Worm (Caenorhabditis elegans) whole organism, young adult: Measurements from ENCODE around the gene C24H11.1.

Experiments used
- C06A6.2 ChIP-seq: fragments of 200-800 bp; sonication (Bioruptor generic); conservative IDR thresholded peaks from 2 replicates; pipeline ENCODE4 v1.3.6; 2022; ENCODE audit warnings: missing genetic modification characterization, missing compliant biosample characterization
- F10E7.11 ChIP-seq: sonication (generic microtip); optimal IDR thresholded peaks from 2 replicates; lab custom pipeline; 2017; ENCODE audit warnings: mild to moderate bottlenecking, missing genetic modification characterization, moderate library complexity, missing compliant biosample characterization
- F49E8.2 ChIP-seq: sonication (generic microtip); optimal IDR thresholded peaks from 3 replicates; lab custom pipeline; 2017; ENCODE audit warnings: missing genetic modification characterization, mild to moderate bottlenecking, missing compliant biosample characterization, antibody characterized with exemption, moderate library complexity; ENCODE audit not compliant: insufficient read depth
- Y53F4B.3 ChIP-seq: fragments of 200-800 bp; sonication (Bioruptor generic); IDR thresholded peaks from 2 replicates; pipeline ENCODE4 v1.3.6; 2022; ENCODE audit warnings: missing genetic modification reagents, missing genetic modification characterization, missing compliant biosample characterization
- ama-1 ChIP-seq, 3 experiments: fragments of 150-350 bp in 1 of 3; sonication (generic microtip) in 2 of 3; optimal IDR thresholded peaks; 2 replicates each; lab custom pipeline; 2014 to 2018; ENCODE audit warnings: missing biosample characterization in 2 of 3, missing genetic modification characterization in 2 of 3, missing genetic modification reagents in 2 of 3
- bed-1 ChIP-seq: fragments of 200-800 bp; sonication (Bioruptor generic); IDR thresholded peaks from 2 replicates; pipeline ENCODE4 v1.3.6; 2022; ENCODE audit warnings: missing genetic modification reagents, missing genetic modification characterization, missing compliant biosample characterization
- dpl-1 ChIP-seq: fragments of 150-350 bp; optimal IDR thresholded peaks from 2 replicates; lab custom pipeline; 2014; ENCODE audit warnings: missing biosample characterization, missing genetic modification reagents, missing genetic modification characterization
- efl-1 ChIP-seq: fragments of 150-350 bp; optimal IDR thresholded peaks from 2 replicates; lab custom pipeline; 2014; ENCODE audit warnings: missing biosample characterization, missing genetic modification reagents, missing genetic modification characterization
- nfya-1 ChIP-seq: sonication (generic microtip); optimal IDR thresholded peaks from 2 replicates; lab custom pipeline; 2017; ENCODE audit warnings: antibody characterized with exemption, missing compliant biosample characterization, missing genetic modification characterization, borderline replicate concordance; ENCODE audit not compliant: insufficient read depth
- pha-4 ChIP-seq: fragments of 150-350 bp; sonication (generic microtip); optimal IDR thresholded peaks from 2 replicates; lab custom pipeline; 2014; ENCODE audit warnings: missing biosample characterization, missing genetic modification reagents, missing genetic modification characterization
- sea-2 ChIP-seq: fragments of 200-800 bp; sonication (Bioruptor generic); IDR thresholded peaks from 2 replicates; pipeline ENCODE4 v1.3.6; 2022; ENCODE audit warnings: missing genetic modification characterization, missing compliant biosample characterization
- snpc-1.1 ChIP-seq: sonication (generic microtip); optimal IDR thresholded peaks from 2 replicates; lab custom pipeline; 2017; ENCODE audit warnings: missing genetic modification characterization, mild to moderate bottlenecking, missing compliant biosample characterization, antibody characterized with exemption, moderate library complexity, missing genotype, missing genetic modification reagents; ENCODE audit not compliant: insufficient read depth
- ztf-22 ChIP-seq: fragments of 200-800 bp; sonication (Bioruptor generic); optimal IDR thresholded peaks from 2 replicates; lab custom pipeline; 2018; ENCODE audit warnings: mild to moderate bottlenecking, missing genetic modification characterization, moderate library complexity, missing compliant biosample characterization

DNA sequence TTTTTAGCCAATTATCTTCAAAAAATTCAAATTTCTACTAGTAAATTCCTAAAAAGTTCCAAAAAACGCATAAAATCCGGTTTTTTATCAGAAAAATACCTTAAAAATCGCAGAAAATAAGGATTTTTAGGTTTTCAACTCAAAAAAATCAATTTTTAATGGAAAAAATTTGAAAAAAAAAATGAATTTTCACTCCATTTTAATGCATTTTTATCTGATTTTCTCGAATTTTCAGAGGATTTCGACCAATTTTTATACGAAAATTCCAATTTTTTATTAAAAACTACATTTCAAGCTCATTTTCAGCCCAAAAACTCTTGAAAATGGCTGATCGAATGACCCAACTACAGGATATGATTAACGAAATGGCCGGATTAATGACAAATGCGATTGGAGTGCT is 10.2 kb upstream of the C24H11.1 start, which contains the start of gene mdt-21:
- TF ChIP-seq snpc-1.1 (tag; lab: Kevin White, UChicago), result no peak
- no peak for TF ChIP-seq Y53F4B.3 (GFP tag; lab: Robert Waterston, UW)
- no peak for TF ChIP-seq F49E8.2 (tag; lab: Kevin White, UChicago)
- TF ChIP-seq sea-2, result no peak
- no peak for TF ChIP-seq bed-1 (GFP tag; lab: Robert Waterston, UW)
- no peak for TF ChIP-seq C06A6.2 (GFP tag; lab: Robert Waterston, UW)
- no peak for TF ChIP-seq dpl-1 (GFP tag; lab: Kevin White, UChicago)
- TF ChIP-seq efl-1, result no peak
- TF ChIP-seq F10E7.11 (tag; lab: Kevin White, UChicago), result no peak
- TF ChIP-seq pha-4 (tag; lab: Kevin White, UChicago), result no peak
- TF ChIP-seq nfya-1, result no peak
- no peak for TF ChIP-seq ztf-22 (GFP tag; lab: Kevin White, UChicago)
- TF ChIP-seq ama-1 (optimal IDR thresholded peaks at IDR 0.05; lab: Kevin White, UChicago), result no peak
- no peak for TF ChIP-seq ama-1 (GFP tag; optimal IDR thresholded peaks at IDR 0.05; lab: Kevin White, UChicago)
